Worm (Caenorhabditis elegans): Measurements from ENCODE around the gene C47G2.4.

- TF ChIP-seq ceh-82 (tag; optimal IDR thresholded peaks at IDR 0.05), result no peak
- no peak for TF ChIP-seq ztf-11 (tag; optimal IDR thresholded peaks at IDR 0.05)
- TF ChIP-seq elt-1 (tag; optimal IDR thresholded peaks at IDR 0.05), result no peak
- TF ChIP-seq R02D3.7 (tag; optimal IDR thresholded peaks at IDR 0.05), result no peak
- TF ChIP-seq snpc-4 (tag; optimal IDR thresholded peaks at IDR 0.05), result no peak
Observed at ce11 chrII:11307332-11307731, 13.9 kb upstream of the C47G2.4 start.
